Fruit fly (Drosophila melanogaster) Kc167 (cell line): ENCODE measurements around the gene CG8176.

Source experiments
- Myc ChIP-seq: fragments of >200 bp; optimal IDR thresholded peaks from 2 replicates; lab custom pipeline; 2017; ENCODE audit warnings: missing external identifiers
- Sin3A ChIP-seq: fragments of >200 bp; optimal IDR thresholded peaks from 2 replicates; lab custom pipeline; 2018; ENCODE audit warnings: missing external identifiers
- h ChIP-seq: fragments of >200 bp; optimal IDR thresholded peaks from 3 replicates; lab custom pipeline; 2018; ENCODE audit warnings: missing external identifiers
- insv ChIP-seq: fragments of >200 bp; optimal IDR thresholded peaks from 3 replicates; lab custom pipeline; 2018; ENCODE audit warnings: missing external identifiers
- psq ChIP-seq: fragments of >200 bp; optimal IDR thresholded peaks from 2 replicates; lab custom pipeline; 2017; ENCODE audit warnings: missing external identifiers
- ttk ChIP-seq: sonication (Bioruptor generic); optimal IDR thresholded peaks from 2 replicates; lab custom pipeline; 2017; ENCODE audit warnings: missing external identifiers

The CG8176 gene

dm6 chr3R:9515860-9516344 lies at the start of gene CG8176, which contains the start of the genes mRpL47 and Kdm3:
Gene CG8176, plus strand, starts transcription at chr3R:9516007.
Gene mRpL47, minus strand, starts transcription at chr3R:9515908.
Gene Kdm3, plus strand, starts transcription at chr3R:9516007.
- no peak for TF ChIP-seq Sin3A (lab: Kevin White, UChicago)
- TF ChIP-seq Myc (lab: Kevin White, UChicago): no peak
- TF ChIP-seq psq (lab: Kevin White, UChicago): no peak
- TF ChIP-seq h (lab: Kevin White, UChicago): no peak
- TF ChIP-seq ttk (lab: Kevin White, UChicago): no peak

- no peak for TF ChIP-seq insv (lab: Kevin White, UChicago)
Observed at dm6 chr3R:9468109-9468508, 47.7 kb upstream of the CG8176 start.

- no peak for TF ChIP-seq psq (lab: Kevin White, UChicago)
- no peak for TF ChIP-seq ttk (lab: Kevin White, UChicago)
- no peak for TF ChIP-seq Myc (lab: Kevin White, UChicago)
- TF ChIP-seq Sin3A (lab: Kevin White, UChicago): no peak
- TF ChIP-seq insv (lab: Kevin White, UChicago): no peak
- no peak for TF ChIP-seq h (lab: Kevin White, UChicago)
Observed at dm6 chr3R:9480396-9480795, 35.4 kb upstream of the CG8176 start.

- no peak for TF ChIP-seq h (lab: Kevin White, UChicago)
- no peak for TF ChIP-seq psq (lab: Kevin White, UChicago)
- TF ChIP-seq Sin3A (lab: Kevin White, UChicago): no peak
- TF ChIP-seq Myc (lab: Kevin White, UChicago): no peak
- no peak for TF ChIP-seq insv (lab: Kevin White, UChicago)
- TF ChIP-seq ttk (lab: Kevin White, UChicago): no peak
Observed at dm6 chr3R:9487561-9487960, 28.2 kb upstream of the CG8176 start.

dm6 chr3R:9487961-9488360 lies 27.8 kb upstream of the CG8176 start:
- no peak for TF ChIP-seq ttk (lab: Kevin White, UChicago)
- no peak for TF ChIP-seq h (lab: Kevin White, UChicago)
- no peak for TF ChIP-seq insv (lab: Kevin White, UChicago)
- no peak for TF ChIP-seq Myc (lab: Kevin White, UChicago)
- no peak for TF ChIP-seq psq (lab: Kevin White, UChicago)

- no peak for TF ChIP-seq Sin3A (lab: Kevin White, UChicago)
Observed at dm6 chr3R:9488493-9488892, 27.3 kb upstream of the CG8176 start.

dm6 chr3R:9491065-9491567 lies 24.7 kb upstream of the CG8176 start:
- TF ChIP-seq Myc (lab: Kevin White, UChicago): no peak
- TF ChIP-seq ttk (lab: Kevin White, UChicago): no peak
- TF ChIP-seq Sin3A (lab: Kevin White, UChicago): no peak
- no peak for TF ChIP-seq h (lab: Kevin White, UChicago)
- TF ChIP-seq psq (lab: Kevin White, UChicago): no peak
- TF ChIP-seq insv (lab: Kevin White, UChicago): no peak

- TF ChIP-seq ttk (lab: Kevin White, UChicago) (no peak), h (lab: Kevin White, UChicago) (no peak), insv (lab: Kevin White, UChicago) (no peak), Sin3A (lab: Kevin White, UChicago) (no peak), Myc (lab: Kevin White, UChicago) (no peak), psq (lab: Kevin White, UChicago) (no peak)
Observed at dm6 chr3R:9492100-9492499, 23.7 kb upstream of the CG8176 start.

dm6 chr3R:9493627-9494626 lies 21.9 kb upstream of the CG8176 start, which contains the start of gene CG16779:
Gene CG16779, minus strand, starts transcription at chr3R:9493677.
- TF ChIP-seq Myc (lab: Kevin White, UChicago) (no peak), Sin3A (lab: Kevin White, UChicago) (no peak), ttk (lab: Kevin White, UChicago) (no peak), insv (lab: Kevin White, UChicago) (no peak), psq (lab: Kevin White, UChicago) (no peak), h (lab: Kevin White, UChicago) (no peak)

dm6 chr3R:9494627-9495009 lies 21.2 kb upstream of the CG8176 start, which contains the start of gene phu:
Gene phu, plus strand, starts transcription at chr3R:9494801.
- TF ChIP-seq ttk (lab: Kevin White, UChicago): no peak
- no peak for TF ChIP-seq Myc (lab: Kevin White, UChicago)
- no peak for TF ChIP-seq psq (lab: Kevin White, UChicago)
- TF ChIP-seq Sin3A (lab: Kevin White, UChicago): no peak
- no peak for TF ChIP-seq h (lab: Kevin White, UChicago)
- no peak for TF ChIP-seq insv (lab: Kevin White, UChicago)

- no peak for TF ChIP-seq ttk (lab: Kevin White, UChicago)
- TF ChIP-seq psq (lab: Kevin White, UChicago): no peak
- TF ChIP-seq Myc (lab: Kevin White, UChicago): no peak
- TF ChIP-seq h (lab: Kevin White, UChicago): no peak
- no peak for TF ChIP-seq insv (lab: Kevin White, UChicago)
- TF ChIP-seq Sin3A (lab: Kevin White, UChicago): no peak
Observed at dm6 chr3R:9496748-9497147, 19.1 kb upstream of the CG8176 start.
